Worm (Caenorhabditis elegans): ENCODE data around the gene F37A4.6.

DNA sequence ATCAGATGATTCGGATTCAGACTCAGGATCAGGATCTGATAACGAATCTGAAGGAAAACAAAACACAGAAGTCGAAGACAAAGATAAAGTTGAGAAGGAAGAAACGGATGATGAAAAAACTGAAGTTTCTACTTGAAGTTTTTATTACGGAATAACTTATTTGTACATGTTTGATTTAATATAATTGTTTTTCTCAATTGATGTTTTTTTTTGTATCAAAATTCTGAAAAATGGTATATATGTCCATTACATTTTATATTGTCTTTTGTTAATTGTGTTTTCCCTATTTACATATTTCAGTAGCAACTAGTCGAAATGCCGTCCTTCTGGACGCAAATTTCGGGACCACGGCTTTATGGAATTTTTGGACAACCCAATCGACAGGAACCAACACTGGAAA, 17.5 kb downstream of the F37A4.6 start, which contains the start of gene F37A4.1:
- TF ChIP-seq C16A3.4 (tag; optimal IDR thresholded peaks at IDR 0.05): no peak
- no peak for TF ChIP-seq ceh-82 (tag; optimal IDR thresholded peaks at IDR 0.05)
- no peak for TF ChIP-seq elt-2 (tag; optimal IDR thresholded peaks at IDR 0.05)
- no peak for TF ChIP-seq nhr-12 (tag; optimal IDR thresholded peaks at IDR 0.05)
- TF ChIP-seq unc-62 (GFP tag; optimal IDR thresholded peaks at IDR 0.05): no peak
- no peak for TF ChIP-seq fos-1 (tag; optimal IDR thresholded peaks at IDR 0.05)
- TF ChIP-seq lin-15B (tag; optimal IDR thresholded peaks at IDR 0.05): no peak
- no peak for TF ChIP-seq zag-1 (tag; optimal IDR thresholded peaks at IDR 0.05)
- no peak for TF ChIP-seq elt-3 (tag; optimal IDR thresholded peaks at IDR 0.05)
- no peak for TF ChIP-seq aly-2 (tag; optimal IDR thresholded peaks at IDR 0.05)
- TF ChIP-seq fkh-10 (GFP tag; optimal IDR thresholded peaks at IDR 0.05): no peak

Measured in whole organism, L1 larva.